Worm (Caenorhabditis elegans) whole organism, L1 larva: Measurements from ENCODE around the gene spig-10.

Experiments
- C34B4.2 ChIP-seq: sonication (generic microtip); optimal IDR thresholded peaks from 2 replicates; lab custom pipeline; 2017; ENCODE audit warnings: mild to moderate bottlenecking, missing genetic modification characterization, missing compliant biosample characterization
- Y116A8C.19 ChIP-seq: sonication (generic microtip); optimal IDR thresholded peaks from 2 replicates; lab custom pipeline; 2016; ENCODE audit warnings: missing compliant biosample characterization, missing genetic modification characterization, borderline replicate concordance
- aha-1 ChIP-seq: fragments of 150-350 bp; optimal IDR thresholded peaks from 2 replicates; lab custom pipeline; 2014; ENCODE audit warnings: missing biosample characterization, missing genetic modification characterization
- ama-1 ChIP-seq: fragments of 150-350 bp; optimal IDR thresholded peaks from 2 replicates; lab custom pipeline; 2014
- blmp-1 ChIP-seq: fragments of 150-350 bp; optimal IDR thresholded peaks from 2 replicates; lab custom pipeline; 2014; ENCODE audit warnings: missing biosample characterization, missing genetic modification characterization
- ceh-8 ChIP-seq: fragments of 200-800 bp; sonication (Bioruptor generic); optimal IDR thresholded peaks from 2 replicates; lab custom pipeline; 2018; ENCODE audit warnings: mild to moderate bottlenecking, missing genetic modification characterization, moderate library complexity, missing compliant biosample characterization
- ceh-82 ChIP-seq, 3 experiments: fragments of 150-350 bp in 1 of 3; sonication (generic microtip) in 2 of 3; optimal IDR thresholded peaks; 2 replicates each; lab custom pipeline; 2014 to 2017; ENCODE audit warnings: missing biosample characterization in 3 of 3, missing genetic modification characterization in 3 of 3
- ceh-90 ChIP-seq: sonication (generic microtip); optimal IDR thresholded peaks from 2 replicates; lab custom pipeline; 2016; ENCODE audit warnings: missing genetic modification characterization, missing compliant biosample characterization
- dpl-1 ChIP-seq, 3 experiments: fragments of 150-350 bp in 2 of 3; sonication (generic microtip) in 1 of 3; optimal IDR thresholded peaks; 2 replicates each; lab custom pipeline; 2014 to 2017; ENCODE audit warnings: missing biosample characterization in 3 of 3, missing genetic modification characterization in 3 of 3, missing genetic modification reagents in 3 of 3
- efl-1 ChIP-seq, 4 experiments: fragments of 150-350 bp; optimal IDR thresholded peaks in 3 of 4; peaks in 1 of 4; 1 replicate in 1 of 4; 2 replicates in 3 of 4; lab custom pipeline; 2014; ENCODE audit warnings: missing biosample characterization in 2 of 4, missing genetic modification characterization in 2 of 4, missing genetic modification reagents in 2 of 4
- egl-13 ChIP-seq: sonication (generic microtip); optimal IDR thresholded peaks from 2 replicates; lab custom pipeline; 2016; ENCODE audit warnings: missing genotype, missing genetic modification reagents, missing genetic modification characterization, missing compliant biosample characterization
- egl-27 ChIP-seq, 2 experiments: fragments of 150-350 bp in 1 of 2; sonication (generic microtip); optimal IDR thresholded peaks; 3 replicates each; lab custom pipeline; 2017 to 2018; ENCODE audit warnings: missing biosample characterization in 2 of 2, missing genetic modification characterization in 2 of 2, missing genetic modification reagents in 2 of 2
- elt-2 ChIP-seq: sonication (generic microtip); optimal IDR thresholded peaks from 2 replicates; lab custom pipeline; 2016; ENCODE audit warnings: missing genetic modification characterization, mild to moderate bottlenecking, inconsistent platforms, missing compliant biosample characterization, missing genetic modification reagents
- elt-3 ChIP-seq, 6 experiments: fragments of 150-350 bp in 1 of 6; sonication (generic microtip); optimal IDR thresholded peaks; 2 replicates each; lab custom pipeline; 2017 to 2018; ENCODE audit warnings: missing biosample characterization in 6 of 6, missing genetic modification characterization in 6 of 6, inconsistent platforms in 1 of 6
- ets-5 ChIP-seq: fragments of 200-800 bp; sonication (Bioruptor generic); IDR thresholded peaks from 2 replicates; pipeline ENCODE4 v1.3.6; 2022; ENCODE audit warnings: missing genetic modification characterization, missing compliant biosample characterization
- fkh-4 ChIP-seq: sonication (generic microtip); optimal IDR thresholded peaks from 2 replicates; lab custom pipeline; 2016; ENCODE audit warnings: missing compliant biosample characterization, missing genetic modification characterization, borderline replicate concordance
- fkh-8 ChIP-seq: sonication (generic microtip); optimal IDR thresholded peaks from 2 replicates; lab custom pipeline; 2016; ENCODE audit warnings: mild to moderate bottlenecking, missing genetic modification characterization, missing compliant biosample characterization
- fos-1 ChIP-seq: fragments of 150-350 bp; optimal IDR thresholded peaks from 2 replicates; lab custom pipeline; 2014; ENCODE audit warnings: missing biosample characterization, missing genetic modification characterization
- grh-1 ChIP-seq: fragments of 200-800 bp; sonication (Bioruptor generic); IDR thresholded peaks from 2 replicates; pipeline ENCODE4 v1.3.6; 2022; ENCODE audit warnings: missing genetic modification reagents, missing genetic modification characterization, missing compliant biosample characterization
- isw-1 ChIP-seq: fragments of 200-800 bp; sonication (Bioruptor generic); IDR thresholded peaks from 2 replicates; pipeline ENCODE4 v1.3.6; 2022; ENCODE audit warnings: missing genetic modification characterization, missing compliant biosample characterization
- jun-1 ChIP-seq: fragments of 150-350 bp; optimal IDR thresholded peaks from 2 replicates; lab custom pipeline; 2014; ENCODE audit warnings: missing biosample characterization, missing genetic modification reagents, missing genetic modification characterization
- lin-14 ChIP-seq: fragments of 200-800 bp; sonication (Bioruptor generic); optimal IDR thresholded peaks from 2 replicates; lab custom pipeline; 2018; ENCODE audit warnings: mild to moderate bottlenecking, missing genetic modification characterization, moderate library complexity, missing compliant biosample characterization
- lin-39 ChIP-seq: fragments of 150-350 bp; optimal IDR thresholded peaks from 2 replicates; lab custom pipeline; 2014; ENCODE audit warnings: missing biosample characterization, missing genetic modification reagents, missing genetic modification characterization
- lsy-2 ChIP-seq, 2 experiments: fragments of 150-350 bp; optimal IDR thresholded peaks; 2 replicates each; lab custom pipeline; 2014; ENCODE audit warnings: missing biosample characterization in 2 of 2, missing genetic modification characterization in 2 of 2
- mab-9 ChIP-seq: fragments of 200-800 bp; sonication (Bioruptor generic); IDR thresholded peaks from 2 replicates; pipeline ENCODE4 v1.3.6; 2022; ENCODE audit warnings: missing genetic modification reagents, missing genetic modification characterization, missing compliant biosample characterization
- mdl-1 ChIP-seq, 2 experiments: fragments of 150-350 bp; optimal IDR thresholded peaks; 2 replicates each; lab custom pipeline; 2014 to 2017; ENCODE audit warnings: missing biosample characterization in 2 of 2, missing genetic modification characterization in 2 of 2, inconsistent platforms in 1 of 2
- mep-1 ChIP-seq: fragments of 150-350 bp; optimal IDR thresholded peaks from 2 replicates; lab custom pipeline; 2014; ENCODE audit warnings: missing biosample characterization, missing genetic modification characterization
- nhr-19 ChIP-seq: fragments of 200-800 bp; sonication (Bioruptor generic); conservative IDR thresholded peaks from 2 replicates; pipeline ENCODE4 v1.3.6; 2022; ENCODE audit warnings: missing genetic modification characterization, missing compliant biosample characterization
- nhr-20 ChIP-seq: sonication (generic microtip); optimal IDR thresholded peaks from 2 replicates; lab custom pipeline; 2016; ENCODE audit warnings: mild to moderate bottlenecking, missing genetic modification characterization, missing compliant biosample characterization
- nhr-237 ChIP-seq: fragments of 150-350 bp; optimal IDR thresholded peaks from 2 replicates; lab custom pipeline; 2014; ENCODE audit warnings: missing biosample characterization, missing genetic modification characterization
- nhr-47 ChIP-seq: sonication (generic microtip); optimal IDR thresholded peaks from 2 replicates; lab custom pipeline; 2016; ENCODE audit warnings: mild to moderate bottlenecking, missing genetic modification characterization, moderate library complexity, missing compliant biosample characterization
- nhr-71 ChIP-seq: sonication (generic microtip); optimal IDR thresholded peaks from 2 replicates; lab custom pipeline; 2016; ENCODE audit warnings: mild to moderate bottlenecking, missing genetic modification characterization, moderate library complexity, missing compliant biosample characterization
- nhr-85 ChIP-seq: sonication (generic microtip); peaks from one replicate; lab custom pipeline; 2016; ENCODE audit warnings: missing genetic modification characterization, inconsistent platforms, missing compliant biosample characterization
- pag-3 ChIP-seq: sonication (generic microtip); optimal IDR thresholded peaks from 2 replicates; lab custom pipeline; 2017; ENCODE audit warnings: missing genetic modification characterization, mild to moderate bottlenecking, missing compliant biosample characterization, antibody characterized with exemption, borderline replicate concordance; ENCODE audit not compliant: insufficient read depth
- pax-3 ChIP-seq: fragments of 200-800 bp; sonication (Bioruptor generic); optimal IDR thresholded peaks from 2 replicates; lab custom pipeline; 2018; ENCODE audit warnings: mild to moderate bottlenecking, missing genetic modification characterization, moderate library complexity, missing compliant biosample characterization
- pqm-1 ChIP-seq: sonication (generic microtip); optimal IDR thresholded peaks from 3 replicates; lab custom pipeline; 2017; ENCODE audit warnings: missing biosample characterization, missing genetic modification characterization
- skn-1 ChIP-seq: fragments of 150-350 bp; optimal IDR thresholded peaks from 2 replicates; lab custom pipeline; 2014; ENCODE audit warnings: missing biosample characterization, missing genetic modification characterization
- snu-23 ChIP-seq: sonication (generic microtip); optimal IDR thresholded peaks from 2 replicates; lab custom pipeline; 2016; ENCODE audit warnings: missing genetic modification characterization, missing compliant biosample characterization
- sox-4 ChIP-seq: sonication (generic microtip); optimal IDR thresholded peaks from 2 replicates; lab custom pipeline; 2016; ENCODE audit warnings: missing genetic modification characterization, missing compliant biosample characterization
- sup-37 ChIP-seq: fragments of 200-800 bp; sonication (Bioruptor generic); optimal IDR thresholded peaks from 2 replicates; lab custom pipeline; 2018; ENCODE audit warnings: mild to moderate bottlenecking, missing genetic modification characterization, missing compliant biosample characterization
- swsn-7 ChIP-seq: sonication (generic microtip); optimal IDR thresholded peaks from 2 replicates; lab custom pipeline; 2016; ENCODE audit warnings: missing genetic modification characterization, missing compliant biosample characterization
- unc-130 ChIP-seq: fragments of 150-350 bp; optimal IDR thresholded peaks from 2 replicates; lab custom pipeline; 2017; ENCODE audit warnings: missing biosample characterization, missing genetic modification characterization, inconsistent platforms
- unc-62 ChIP-seq: fragments of 150-350 bp; optimal IDR thresholded peaks from 2 replicates; lab custom pipeline; 2014; ENCODE audit warnings: missing biosample characterization, missing genetic modification reagents, missing genetic modification characterization
- unc-86 ChIP-seq: sonication (generic microtip); optimal IDR thresholded peaks from 2 replicates; lab custom pipeline; 2016; ENCODE audit warnings: missing genetic modification characterization, missing compliant biosample characterization
- vab-15 ChIP-seq: sonication (generic microtip); optimal IDR thresholded peaks from 2 replicates; lab custom pipeline; 2017; ENCODE audit warnings: missing genotype, mild to moderate bottlenecking, missing genetic modification characterization, missing compliant biosample characterization
- zag-1 ChIP-seq: fragments of 150-350 bp; optimal IDR thresholded peaks from 2 replicates; lab custom pipeline; 2014; ENCODE audit warnings: missing biosample characterization, missing genetic modification characterization
- ztf-11 ChIP-seq, 2 experiments: sonication (generic microtip); optimal IDR thresholded peaks; 2 replicates each; lab custom pipeline; 2016 to 2017; ENCODE audit warnings: missing genetic modification characterization in 2 of 2, missing biosample characterization in 1 of 2, missing compliant biosample characterization in 1 of 2
- ztf-4 ChIP-seq: fragments of 150-350 bp; optimal IDR thresholded peaks from 2 replicates; lab custom pipeline; 2014; ENCODE audit warnings: missing biosample characterization, missing genetic modification characterization

spig-10 gene

DNA sequence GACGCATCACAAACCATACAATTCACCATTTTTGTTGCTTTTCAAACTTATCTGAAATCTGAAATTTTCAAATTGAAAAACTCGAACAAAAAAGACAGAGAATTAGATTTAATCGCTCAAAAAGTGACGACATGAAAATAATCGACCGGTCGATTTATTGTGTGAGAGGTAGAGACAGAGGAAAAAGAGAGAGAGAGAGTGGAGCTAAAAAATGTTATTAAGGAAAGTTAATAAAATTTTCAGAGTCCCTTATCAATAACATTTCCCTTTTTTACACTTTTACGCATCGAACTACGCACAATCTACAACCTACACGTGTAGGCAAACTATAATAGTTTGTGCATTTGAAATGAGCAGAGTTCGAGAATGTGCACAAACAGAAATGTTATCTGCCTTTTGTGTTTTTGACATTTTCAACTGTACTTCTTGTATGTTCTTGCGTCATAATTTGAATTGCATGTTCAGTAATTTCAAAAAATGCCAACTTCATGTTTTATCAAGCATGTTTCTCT is 9.0 kb upstream of the spig-10 start, which contains the start of gene nhr-107:
TSS of gene nhr-107 (minus strand) at position 51 of the 512 bp plus-strand sequence.
- TF ChIP-seq ceh-90 (tag; lab: Kevin White, UChicago), result no peak
- TF ChIP-seq efl-1 (optimal IDR thresholded peaks at IDR 0.05; lab: Kevin White, UChicago), result no peak
- peak in 1 of 2 experiments; percentile 37 for TF ChIP-seq efl-1 (GFP tag; optimal IDR thresholded peaks at IDR 0.05 in 1 of 2; lab: Kevin White, UChicago)

ce11 chrV:6998303-6998884 is 7.7 kb upstream of the spig-10 start, which contains the start of gene nhr-42:
nhr-42 (plus strand) TSS chrV:6998819.
- TF ChIP-seq elt-2, result peak; percentile 55
- TF ChIP-seq fos-1 (tag; lab: Kevin White, UChicago), result no peak
- peak; percentile 50 for TF ChIP-seq nhr-71 (tag; lab: Kevin White, UChicago)
- no peak for TF ChIP-seq mab-9 (GFP tag; lab: Robert Waterston, UW)
- TF ChIP-seq snu-23 (GFP tag; lab: Kevin White, UChicago), result peak; percentile 50
- peak; percentile 17 for TF ChIP-seq swsn-7 (tag; lab: Kevin White, UChicago)
- TF ChIP-seq zag-1 (tag; lab: Kevin White, UChicago), result no peak
- no peak for TF ChIP-seq ztf-11 (tag; optimal IDR thresholded peaks at IDR 0.05; lab: Kevin White, UChicago)
- TF ChIP-seq aha-1 (tag; lab: Kevin White, UChicago), result no peak
- TF ChIP-seq sox-4 (tag; lab: Kevin White, UChicago), result no peak
- no peak for TF ChIP-seq unc-62
- TF ChIP-seq nhr-85 (tag; lab: Kevin White, UChicago), result peak; percentile 84
- no peak for TF ChIP-seq unc-130 (tag; lab: Kevin White, UChicago)
- no peak for TF ChIP-seq fkh-4 (tag; lab: Kevin White, UChicago)
- peak; percentile 41 for TF ChIP-seq blmp-1 (tag; lab: Kevin White, UChicago)
- TF ChIP-seq ztf-4, result no peak
- TF ChIP-seq egl-13 (tag; lab: Kevin White, UChicago), result no peak
- TF ChIP-seq ama-1 (lab: Kevin White, UChicago), result no peak
- TF ChIP-seq nhr-47 (tag; lab: Kevin White, UChicago), result no peak
- TF ChIP-seq jun-1, result no peak
- TF ChIP-seq nhr-237, result peak; percentile 17
- peak in 2 of 6 experiments; percentile 4 to 35 for TF ChIP-seq elt-3 (tag; optimal IDR thresholded peaks at IDR 0.05; lab: Kevin White, UChicago)
- peak; percentile 29; the same call in 1 of the 2 replicates for TF ChIP-seq nhr-19 (GFP tag; lab: Robert Waterston, UW)
- TF ChIP-seq pag-3 (tag; lab: Kevin White, UChicago), result no peak
- no peak for TF ChIP-seq dpl-1 (GFP tag; optimal IDR thresholded peaks at IDR 0.05; lab: Kevin White, UChicago)
- no peak for TF ChIP-seq sup-37 (GFP tag; lab: Kevin White, UChicago)
- TF ChIP-seq nhr-20, result peak; percentile 68
- TF ChIP-seq mep-1 (tag; lab: Kevin White, UChicago), result peak; percentile 22
- TF ChIP-seq ceh-82 (tag; optimal IDR thresholded peaks at IDR 0.05; lab: Kevin White, UChicago), result no peak
- no peak for TF ChIP-seq lin-39 (tag; lab: Kevin White, UChicago)
- TF ChIP-seq ets-5 (GFP tag; lab: Robert Waterston, UW), result no peak
- peak; percentile 68 for TF ChIP-seq lin-14 (GFP tag; lab: Kevin White, UChicago)
- peak in 1 of 2 experiments; percentile 58 for TF ChIP-seq mdl-1 (tag; optimal IDR thresholded peaks at IDR 0.05; lab: Kevin White, UChicago)
- no peak for TF ChIP-seq unc-86
- no peak for TF ChIP-seq vab-15 (tag; lab: Kevin White, UChicago)
- TF ChIP-seq lsy-2 (tag; optimal IDR thresholded peaks at IDR 0.05; lab: Kevin White, UChicago), result peak in 1 of 2 experiments; percentile 21
- no peak for TF ChIP-seq pqm-1 (tag; lab: Kevin White, UChicago)
- TF ChIP-seq ceh-8 (GFP tag; lab: Kevin White, UChicago), result no peak
- peak; percentile 2 to 3 for TF ChIP-seq efl-1 (optimal IDR thresholded peaks at IDR 0.05; lab: Kevin White, UChicago)
- TF ChIP-seq efl-1 (GFP tag; optimal IDR thresholded peaks at IDR 0.05 in 1 of 2; lab: Kevin White, UChicago), result peak; percentile 1 to 77
- TF ChIP-seq egl-27 (tag; optimal IDR thresholded peaks at IDR 0.05; lab: Kevin White, UChicago), result no peak
- TF ChIP-seq isw-1 (GFP tag; lab: Robert Waterston, UW), result no peak
- TF ChIP-seq skn-1 (tag; lab: Kevin White, UChicago), result peak; percentile 2
- no peak for TF ChIP-seq C34B4.2 (tag; lab: Kevin White, UChicago)
- TF ChIP-seq Y116A8C.19 (tag; lab: Kevin White, UChicago), result no peak
- TF ChIP-seq pax-3, result no peak
- no peak for TF ChIP-seq grh-1
- TF ChIP-seq fkh-8, result no peak
